Worm (Caenorhabditis elegans) whole organism, L1 larva: ENCODE measurements around the gene ZK112.4.
A peak's percentile ranks its signal among the peaks of the same experiment; 100 is the strongest.

Experiments
- F16B12.6 ChIP-seq: fragments of 150-350 bp; optimal IDR thresholded peaks from 2 replicates; lab custom pipeline; 2014; ENCODE audit warnings: missing biosample characterization, missing genetic modification characterization
- Y116A8C.19 ChIP-seq: sonication (generic microtip); optimal IDR thresholded peaks from 2 replicates; lab custom pipeline; 2016; ENCODE audit warnings: missing compliant biosample characterization, missing genetic modification characterization, borderline replicate concordance
- ama-1 ChIP-seq: fragments of 150-350 bp; optimal IDR thresholded peaks from 2 replicates; lab custom pipeline; 2014
- blmp-1 ChIP-seq: fragments of 150-350 bp; optimal IDR thresholded peaks from 2 replicates; lab custom pipeline; 2014; ENCODE audit warnings: missing biosample characterization, missing genetic modification characterization
- ceh-8 ChIP-seq: fragments of 200-800 bp; sonication (Bioruptor generic); optimal IDR thresholded peaks from 2 replicates; lab custom pipeline; 2018; ENCODE audit warnings: mild to moderate bottlenecking, missing genetic modification characterization, moderate library complexity, missing compliant biosample characterization
- ceh-82 ChIP-seq, 3 experiments: fragments of 150-350 bp in 1 of 3; sonication (generic microtip) in 2 of 3; optimal IDR thresholded peaks; 2 replicates each; lab custom pipeline; 2014 to 2017; ENCODE audit warnings: missing biosample characterization in 3 of 3, missing genetic modification characterization in 3 of 3
- ceh-88 ChIP-seq: fragments of 200-800 bp; sonication (Bioruptor generic); IDR thresholded peaks from 2 replicates; pipeline ENCODE4 v1.3.6; 2022; ENCODE audit warnings: missing genetic modification characterization, missing compliant biosample characterization
- ceh-90 ChIP-seq: sonication (generic microtip); optimal IDR thresholded peaks from 2 replicates; lab custom pipeline; 2016; ENCODE audit warnings: missing genetic modification characterization, missing compliant biosample characterization
- dsc-1 ChIP-seq: sonication (generic microtip); optimal IDR thresholded peaks from 2 replicates; lab custom pipeline; 2016; ENCODE audit warnings: mild to moderate bottlenecking, missing genetic modification characterization, missing compliant biosample characterization
- efl-1 ChIP-seq, 4 experiments: fragments of 150-350 bp; optimal IDR thresholded peaks in 3 of 4; peaks in 1 of 4; 1 replicate in 1 of 4; 2 replicates in 3 of 4; lab custom pipeline; 2014; ENCODE audit warnings: missing biosample characterization in 2 of 4, missing genetic modification characterization in 2 of 4, missing genetic modification reagents in 2 of 4
- elt-2 ChIP-seq: sonication (generic microtip); optimal IDR thresholded peaks from 2 replicates; lab custom pipeline; 2016; ENCODE audit warnings: missing genetic modification characterization, mild to moderate bottlenecking, inconsistent platforms, missing compliant biosample characterization, missing genetic modification reagents
- elt-3 ChIP-seq, 6 experiments: fragments of 150-350 bp in 1 of 6; sonication (generic microtip); optimal IDR thresholded peaks; 2 replicates each; lab custom pipeline; 2017 to 2018; ENCODE audit warnings: missing biosample characterization in 6 of 6, missing genetic modification characterization in 6 of 6, inconsistent platforms in 1 of 6
- fkh-8 ChIP-seq: sonication (generic microtip); optimal IDR thresholded peaks from 2 replicates; lab custom pipeline; 2016; ENCODE audit warnings: mild to moderate bottlenecking, missing genetic modification characterization, missing compliant biosample characterization
- hpl-2 ChIP-seq: fragments of 150-350 bp; optimal IDR thresholded peaks from 2 replicates; lab custom pipeline; 2014; ENCODE audit warnings: missing biosample characterization, missing genetic modification reagents, missing genetic modification characterization
- irx-1 ChIP-seq: sonication (generic microtip); optimal IDR thresholded peaks from 2 replicates; lab custom pipeline; 2016; ENCODE audit warnings: missing genetic modification characterization, missing compliant biosample characterization
- isw-1 ChIP-seq: fragments of 200-800 bp; sonication (Bioruptor generic); IDR thresholded peaks from 2 replicates; pipeline ENCODE4 v1.3.6; 2022; ENCODE audit warnings: missing genetic modification characterization, missing compliant biosample characterization
- jun-1 ChIP-seq: fragments of 150-350 bp; optimal IDR thresholded peaks from 2 replicates; lab custom pipeline; 2014; ENCODE audit warnings: missing biosample characterization, missing genetic modification reagents, missing genetic modification characterization
- lin-13 ChIP-seq: fragments of 150-350 bp; optimal IDR thresholded peaks from 2 replicates; lab custom pipeline; 2014; ENCODE audit warnings: missing biosample characterization, missing genetic modification reagents, missing genetic modification characterization
- lin-14 ChIP-seq: fragments of 200-800 bp; sonication (Bioruptor generic); optimal IDR thresholded peaks from 2 replicates; lab custom pipeline; 2018; ENCODE audit warnings: mild to moderate bottlenecking, missing genetic modification characterization, moderate library complexity, missing compliant biosample characterization
- lin-35 ChIP-seq, 2 experiments: fragments of 150-350 bp; optimal IDR thresholded peaks; 2 replicates each; lab custom pipeline; 2014; ENCODE audit warnings: missing biosample characterization in 2 of 2, missing genetic modification characterization in 2 of 2, missing genetic modification reagents in 2 of 2
- lin-39 ChIP-seq: fragments of 150-350 bp; optimal IDR thresholded peaks from 2 replicates; lab custom pipeline; 2014; ENCODE audit warnings: missing biosample characterization, missing genetic modification reagents, missing genetic modification characterization
- lsy-2 ChIP-seq, 2 experiments: fragments of 150-350 bp; optimal IDR thresholded peaks; 2 replicates each; lab custom pipeline; 2014; ENCODE audit warnings: missing biosample characterization in 2 of 2, missing genetic modification characterization in 2 of 2
- mab-9 ChIP-seq: fragments of 200-800 bp; sonication (Bioruptor generic); IDR thresholded peaks from 2 replicates; pipeline ENCODE4 v1.3.6; 2022; ENCODE audit warnings: missing genetic modification reagents, missing genetic modification characterization, missing compliant biosample characterization
- mep-1 ChIP-seq: fragments of 150-350 bp; optimal IDR thresholded peaks from 2 replicates; lab custom pipeline; 2014; ENCODE audit warnings: missing biosample characterization, missing genetic modification characterization
- nhr-20 ChIP-seq: sonication (generic microtip); optimal IDR thresholded peaks from 2 replicates; lab custom pipeline; 2016; ENCODE audit warnings: mild to moderate bottlenecking, missing genetic modification characterization, missing compliant biosample characterization
- nhr-28 ChIP-seq: fragments of 150-350 bp; optimal IDR thresholded peaks from 2 replicates; lab custom pipeline; 2014; ENCODE audit warnings: missing biosample characterization, missing genetic modification characterization
- nhr-47 ChIP-seq: sonication (generic microtip); optimal IDR thresholded peaks from 2 replicates; lab custom pipeline; 2016; ENCODE audit warnings: mild to moderate bottlenecking, missing genetic modification characterization, moderate library complexity, missing compliant biosample characterization
- nhr-71 ChIP-seq: sonication (generic microtip); optimal IDR thresholded peaks from 2 replicates; lab custom pipeline; 2016; ENCODE audit warnings: mild to moderate bottlenecking, missing genetic modification characterization, moderate library complexity, missing compliant biosample characterization
- nhr-76 ChIP-seq: sonication (generic microtip); optimal IDR thresholded peaks from 2 replicates; lab custom pipeline; 2017; ENCODE audit warnings: missing biosample characterization, missing genetic modification characterization
- nhr-77 ChIP-seq: fragments of 150-350 bp; optimal IDR thresholded peaks from 2 replicates; lab custom pipeline; 2014; ENCODE audit warnings: missing biosample characterization, missing genetic modification characterization
- nhr-90 ChIP-seq: sonication (generic microtip); optimal IDR thresholded peaks from 2 replicates; lab custom pipeline; 2016; ENCODE audit warnings: mild to moderate bottlenecking, missing genetic modification characterization, missing compliant biosample characterization; ENCODE audit not compliant: poor library complexity
- rnt-1 ChIP-seq: sonication (generic microtip); optimal IDR thresholded peaks from 2 replicates; lab custom pipeline; 2016; ENCODE audit warnings: mild to moderate bottlenecking, missing genetic modification characterization, moderate library complexity, missing compliant biosample characterization
- skn-1 ChIP-seq: fragments of 150-350 bp; optimal IDR thresholded peaks from 2 replicates; lab custom pipeline; 2014; ENCODE audit warnings: missing biosample characterization, missing genetic modification characterization
- snpc-4 ChIP-seq: fragments of 150-350 bp; optimal IDR thresholded peaks from 2 replicates; lab custom pipeline; 2014; ENCODE audit warnings: missing biosample characterization, missing genetic modification characterization
- snu-23 ChIP-seq: sonication (generic microtip); optimal IDR thresholded peaks from 2 replicates; lab custom pipeline; 2016; ENCODE audit warnings: missing genetic modification characterization, missing compliant biosample characterization
- sptf-1 ChIP-seq: fragments of 150-350 bp; optimal IDR thresholded peaks from 2 replicates; lab custom pipeline; 2014; ENCODE audit warnings: missing biosample characterization, missing genetic modification characterization
- tbx-2 ChIP-seq: sonication (generic microtip); optimal IDR thresholded peaks from 2 replicates; lab custom pipeline; 2016; ENCODE audit warnings: missing genetic modification characterization, missing compliant biosample characterization
- tlp-1 ChIP-seq: fragments of 150-350 bp; optimal IDR thresholded peaks from 2 replicates; lab custom pipeline; 2014; ENCODE audit warnings: missing biosample characterization, missing genetic modification characterization
- unc-130 ChIP-seq: fragments of 150-350 bp; optimal IDR thresholded peaks from 2 replicates; lab custom pipeline; 2017; ENCODE audit warnings: missing biosample characterization, missing genetic modification characterization, inconsistent platforms
- unc-30 ChIP-seq: sonication (generic microtip); optimal IDR thresholded peaks from 2 replicates; lab custom pipeline; 2017; ENCODE audit warnings: missing biosample characterization, missing genetic modification characterization
- unc-86 ChIP-seq: sonication (generic microtip); optimal IDR thresholded peaks from 2 replicates; lab custom pipeline; 2016; ENCODE audit warnings: missing genetic modification characterization, missing compliant biosample characterization
- unc-98 ChIP-seq: fragments of 200-800 bp; sonication (Bioruptor generic); IDR thresholded peaks from 2 replicates; pipeline ENCODE4 v1.3.6; 2022; ENCODE audit warnings: missing genetic modification characterization, missing compliant biosample characterization
- vab-15 ChIP-seq: sonication (generic microtip); optimal IDR thresholded peaks from 2 replicates; lab custom pipeline; 2017; ENCODE audit warnings: missing genotype, mild to moderate bottlenecking, missing genetic modification characterization, missing compliant biosample characterization
- zag-1 ChIP-seq: fragments of 150-350 bp; optimal IDR thresholded peaks from 2 replicates; lab custom pipeline; 2014; ENCODE audit warnings: missing biosample characterization, missing genetic modification characterization
- zip-4 ChIP-seq: fragments of 200-800 bp; sonication (Bioruptor generic); optimal IDR thresholded peaks from 2 replicates; lab custom pipeline; 2018; ENCODE audit warnings: mild to moderate bottlenecking, missing genetic modification characterization, moderate library complexity, missing compliant biosample characterization
- ztf-11 ChIP-seq, 2 experiments: sonication (generic microtip); optimal IDR thresholded peaks; 2 replicates each; lab custom pipeline; 2016 to 2017; ENCODE audit warnings: missing genetic modification characterization in 2 of 2, missing biosample characterization in 1 of 2, missing compliant biosample characterization in 1 of 2

Gene ZK112.4

ce11 chrIII:7722999-7723398 lies 6.8 kb downstream of the ZK112.4 start (continued):
- TF ChIP-seq isw-1 (GFP tag; lab: Robert Waterston, UW) (peak; percentile 14; the same call in 1 of the 2 replicates), mab-9 (GFP tag; lab: Robert Waterston, UW) (no peak), unc-98 (no peak), nhr-90 (tag; lab: Kevin White, UChicago) (no peak), efl-1 (optimal IDR thresholded peaks at IDR 0.05; lab: Kevin White, UChicago) (peak in 1 of 2 experiments; percentile 1), efl-1 (GFP tag; optimal IDR thresholded peaks at IDR 0.05 in 1 of 2; lab: Kevin White, UChicago) (no peak), irx-1 (tag; lab: Kevin White, UChicago) (no peak)

ce11 chrIII:7722411-7722810 lies 7.4 kb downstream of the ZK112.4 start:
- TF ChIP-seq mep-1 (tag; lab: Kevin White, UChicago) (no peak), ztf-11 (tag; optimal IDR thresholded peaks at IDR 0.05; lab: Kevin White, UChicago) (no peak), lin-13 (GFP tag; lab: Kevin White, UChicago) (no peak), nhr-28 (tag; lab: Kevin White, UChicago) (no peak), nhr-47 (tag; lab: Kevin White, UChicago) (no peak), lin-35 (GFP tag; optimal IDR thresholded peaks at IDR 0.05; lab: Kevin White, UChicago) (no peak), snu-23 (GFP tag; lab: Kevin White, UChicago) (no peak), unc-86 (no peak), ceh-90 (no peak), Y116A8C.19 (no peak), tbx-2 (tag; lab: Kevin White, UChicago) (no peak), unc-30 (tag; lab: Kevin White, UChicago) (no peak), ama-1 (lab: Kevin White, UChicago) (peak; percentile 18), blmp-1 (tag; lab: Kevin White, UChicago) (peak; percentile 59), hpl-2 (GFP tag; lab: Kevin White, UChicago) (no peak), F16B12.6 (tag; lab: Kevin White, UChicago) (no peak), lin-39 (tag; lab: Kevin White, UChicago) (no peak)

ce11 chrIII:7721513-7721912 lies 8.3 kb downstream of the ZK112.4 start:
- peak; percentile 11 for TF ChIP-seq ama-1 (lab: Kevin White, UChicago)
- no peak for TF ChIP-seq elt-3 (tag; optimal IDR thresholded peaks at IDR 0.05; lab: Kevin White, UChicago)
- TF ChIP-seq efl-1 (optimal IDR thresholded peaks at IDR 0.05; lab: Kevin White, UChicago) = no peak
- peak in 1 of 2 experiments; percentile 77 for TF ChIP-seq efl-1 (GFP tag; optimal IDR thresholded peaks at IDR 0.05 in 1 of 2; lab: Kevin White, UChicago)
- no peak for TF ChIP-seq elt-2 (tag; lab: Kevin White, UChicago)
- TF ChIP-seq ceh-8 (GFP tag; lab: Kevin White, UChicago) = no peak
- TF ChIP-seq rnt-1 (tag; lab: Kevin White, UChicago) = no peak
- peak; percentile 1 for TF ChIP-seq blmp-1 (tag; lab: Kevin White, UChicago)
- TF ChIP-seq snu-23 (GFP tag; lab: Kevin White, UChicago) = no peak
- TF ChIP-seq, all 84 proteins: peak for 3

ce11 chrIII:7720861-7721260 lies 8.9 kb downstream of the ZK112.4 start:
- TF ChIP-seq Y116A8C.19 (no peak), unc-86 (peak; percentile 43), vab-15 (tag; lab: Kevin White, UChicago) (no peak), skn-1 (tag; lab: Kevin White, UChicago) (peak; percentile 9), lsy-2 (tag; optimal IDR thresholded peaks at IDR 0.05; lab: Kevin White, UChicago) (peak; percentile 63 to 75), nhr-71 (tag; lab: Kevin White, UChicago) (peak; percentile 79), ceh-88 (peak; percentile 41; the same call in 1 of the 2 replicates), isw-1 (GFP tag; lab: Robert Waterston, UW) (peak; percentile 45; the same call in 1 of the 2 replicates), nhr-76 (tag; lab: Kevin White, UChicago) (no peak), dsc-1 (tag; lab: Kevin White, UChicago) (peak; percentile 63), hpl-2 (GFP tag; lab: Kevin White, UChicago) (no peak), zag-1 (tag; lab: Kevin White, UChicago) (no peak), ceh-82 (tag; optimal IDR thresholded peaks at IDR 0.05; lab: Kevin White, UChicago) (peak in 1 of 3 experiments; percentile 34), jun-1 (tag; lab: Kevin White, UChicago) (no peak), F16B12.6 (tag; lab: Kevin White, UChicago) (no peak), irx-1 (tag; lab: Kevin White, UChicago) (peak; percentile 35), snpc-4 (tag; lab: Kevin White, UChicago) (no peak), zip-4 (GFP tag; lab: Kevin White, UChicago) (no peak), nhr-77 (no peak), sptf-1 (tag; lab: Kevin White, UChicago) (no peak), unc-130 (tag; lab: Kevin White, UChicago) (no peak), fkh-8 (tag; lab: Kevin White, UChicago) (peak; percentile 86), tlp-1 (tag; lab: Kevin White, UChicago) (no peak), nhr-20 (tag; lab: Kevin White, UChicago) (peak; percentile 87), lin-14 (GFP tag; lab: Kevin White, UChicago) (peak; percentile 93), snu-23 (GFP tag; lab: Kevin White, UChicago) (peak; percentile 72)
